Fruit fly (Drosophila melanogaster) whole organism, adult: Measurements from ENCODE around the gene CG33299.

Source experiments
- CG11617 ChIP-seq: fragments of 200-800 bp; sonication (Bioruptor generic); optimal IDR thresholded peaks from 2 replicates; lab custom pipeline; 2017; ENCODE audit warnings: mild to moderate bottlenecking, missing biosample characterization, missing genetic modification reagents, missing genetic modification characterization
- CG12768 ChIP-seq: fragments of 200-800 bp; sonication (Bioruptor generic); optimal IDR thresholded peaks from 2 replicates; lab custom pipeline; 2017; ENCODE audit warnings: missing biosample characterization, missing genetic modification characterization, mild to moderate bottlenecking, moderate library complexity, missing genetic modification reagents
- CG14711 ChIP-seq: fragments of 200-800 bp; sonication (Bioruptor generic); optimal IDR thresholded peaks from 2 replicates; lab custom pipeline; 2018; ENCODE audit warnings: missing biosample characterization, mild to moderate bottlenecking, missing genetic modification characterization, moderate library complexity
- CG1620 ChIP-seq: fragments of 200-800 bp; sonication (Bioruptor generic); optimal IDR thresholded peaks from 2 replicates; lab custom pipeline; 2016; ENCODE audit warnings: missing biosample characterization, missing genetic modification characterization
- CG33017 ChIP-seq: fragments of 200-800 bp; sonication (Bioruptor generic); optimal IDR thresholded peaks from 2 replicates; lab custom pipeline; 2018; ENCODE audit warnings: missing biosample characterization, mild to moderate bottlenecking, missing genetic modification characterization, moderate library complexity
- CG5204 ChIP-seq: fragments of 200-800 bp; sonication (Bioruptor generic); optimal IDR thresholded peaks from 2 replicates; lab custom pipeline; 2016; ENCODE audit warnings: missing biosample characterization, missing genetic modification characterization
- CG7101 ChIP-seq: fragments of 200-800 bp; sonication (Bioruptor generic); optimal IDR thresholded peaks from 2 replicates; lab custom pipeline; 2018; ENCODE audit warnings: missing biosample characterization, mild to moderate bottlenecking, missing genetic modification characterization, moderate library complexity
- Clk ChIP-seq: fragments of 200-800 bp; sonication (Bioruptor generic); optimal IDR thresholded peaks from 2 replicates; lab custom pipeline; 2017; ENCODE audit warnings: missing biosample characterization, missing genetic modification characterization
- Crg-1 ChIP-seq: fragments of 200-800 bp; sonication (Bioruptor generic); optimal IDR thresholded peaks from 2 replicates; lab custom pipeline; 2016; ENCODE audit warnings: missing biosample characterization, missing genetic modification characterization
- Mnt ChIP-seq: fragments of 200-800 bp; sonication (Bioruptor generic); optimal IDR thresholded peaks from 2 replicates; lab custom pipeline; 2016; ENCODE audit warnings: missing biosample characterization, mild to moderate bottlenecking, missing genetic modification characterization
- cnc ChIP-seq, 2 experiments: fragments of >200 bp; optimal IDR thresholded peaks; 2 replicates each; lab custom pipeline; 2017
- ovo ChIP-seq: fragments of 200-800 bp; sonication (Bioruptor generic); optimal IDR thresholded peaks from 2 replicates; lab custom pipeline; 2016; ENCODE audit warnings: missing biosample characterization, missing genetic modification characterization
- tj ChIP-seq: fragments of 200-800 bp; sonication (Bioruptor generic); optimal IDR thresholded peaks from 3 replicates; lab custom pipeline; 2017; ENCODE audit warnings: missing biosample characterization, mild to moderate bottlenecking, missing genetic modification characterization, moderate library complexity
- toe ChIP-seq: fragments of 200-800 bp; sonication (Bioruptor generic); optimal IDR thresholded peaks from 2 replicates; lab custom pipeline; 2016; ENCODE audit warnings: missing biosample characterization, missing genetic modification characterization

- TF ChIP-seq Clk (GFP tag; lab: Kevin White, UChicago) (no peak), cnc (optimal IDR thresholded peaks at IDR 0.05; lab: Kevin White, UChicago) (no peak), CG11617 (GFP tag; lab: Kevin White, UChicago) (no peak), CG14711 (tag; lab: Kevin White, UChicago) (no peak), CG7101 (tag; lab: Kevin White, UChicago) (no peak), toe (no peak), CG12768 (GFP tag; lab: Kevin White, UChicago) (no peak), Crg-1 (no peak), CG33017 (tag; lab: Kevin White, UChicago) (no peak), ovo (no peak), CG1620 (GFP tag; lab: Kevin White, UChicago) (no peak), Mnt (no peak), tj (no peak), CG5204 (GFP tag; lab: Kevin White, UChicago) (no peak)
Measured at dm6 chr2L:9618871-9619270, 37.5 kb upstream of the CG33299 start.
